Fruit fly (Drosophila melanogaster) whole organism, wandering third instar larva: ENCODE data around the gene CG15336.

ENCODE experiments used
- Abd-B ChIP-seq: fragments of >200 bp; optimal IDR thresholded peaks from 2 replicates; lab custom pipeline; 2017; ENCODE audit warnings: missing biosample characterization, missing genetic modification characterization
- CG32264 ChIP-seq: fragments of 200-800 bp; sonication (Bioruptor generic); optimal IDR thresholded peaks from 2 replicates; lab custom pipeline; 2016; ENCODE audit warnings: missing biosample characterization, missing genetic modification characterization
- CG9705 ChIP-seq: fragments of 200-800 bp; sonication (Bioruptor generic); optimal IDR thresholded peaks from 2 replicates; lab custom pipeline; 2018; ENCODE audit warnings: missing biosample characterization, mild to moderate bottlenecking, missing genetic modification characterization
- Dfd ChIP-seq: fragments of >200 bp; optimal IDR thresholded peaks from 2 replicates; lab custom pipeline; 2017; ENCODE audit warnings: missing biosample characterization, missing genetic modification characterization
- Dif ChIP-seq: fragments of 200-275, 200-300 bp; sonication (Bioruptor generic); optimal IDR thresholded peaks from 2 replicates; lab custom pipeline; 2018; ENCODE audit warnings: missing biosample characterization, missing genetic modification characterization; ENCODE audit not compliant: partially characterized antibody
- GATAd ChIP-seq: sonication (Bioruptor generic); optimal IDR thresholded peaks from 2 replicates; lab custom pipeline; 2016; ENCODE audit warnings: missing biosample characterization, missing genetic modification characterization
- HLH106 ChIP-seq: fragments of 200-800 bp; optimal IDR thresholded peaks from 3 replicates; lab custom pipeline; 2019; ENCODE audit warnings: missing biosample characterization, mild to moderate bottlenecking, missing genetic modification characterization, moderate library complexity
- Hnf4 ChIP-seq: fragments of 200-800 bp; sonication (Bioruptor generic); optimal IDR thresholded peaks from 2 replicates; lab custom pipeline; 2016; ENCODE audit warnings: missing biosample characterization, mild to moderate bottlenecking, missing genetic modification characterization
- Hr78 ChIP-seq: fragments of >200 bp; optimal IDR thresholded peaks from 2 replicates; lab custom pipeline; 2017; ENCODE audit warnings: missing biosample characterization, missing genetic modification characterization
- Hr83 ChIP-seq: fragments of 200-300 bp; sonication (Bioruptor generic); optimal IDR thresholded peaks from 2 replicates; lab custom pipeline; 2016; ENCODE audit warnings: missing biosample characterization, mild to moderate bottlenecking, missing genetic modification characterization, moderate library complexity; ENCODE audit not compliant: poor library complexity, severe bottlenecking
- Jra ChIP-seq: sonication (Bioruptor generic); optimal IDR thresholded peaks from 2 replicates; lab custom pipeline; 2016; ENCODE audit warnings: missing biosample characterization, missing genetic modification characterization
- Myc ChIP-seq: fragments of >200 bp; optimal IDR thresholded peaks from 2 replicates; lab custom pipeline; 2017
- N ChIP-seq: fragments of >200 bp; optimal IDR thresholded peaks from 2 replicates; lab custom pipeline; 2018; ENCODE audit warnings: missing biosample characterization, missing external identifiers, missing genetic modification characterization
- OdsH ChIP-seq: fragments of 200-800 bp; sonication (Bioruptor generic); optimal IDR thresholded peaks from 2 replicates; lab custom pipeline; 2016; ENCODE audit warnings: missing biosample characterization, mild to moderate bottlenecking, missing genetic modification characterization
- Rel ChIP-seq, 2 experiments: fragments of 200-800 bp; sonication (Bioruptor generic) in 1 of 2; optimal IDR thresholded peaks; 2 replicates in 1 of 2; 3 replicates in 1 of 2; lab custom pipeline; 2016 to 2019; ENCODE audit warnings: mild to moderate bottlenecking in 2 of 2, missing biosample characterization in 2 of 2, missing genetic modification characterization in 2 of 2, moderate library complexity in 1 of 2
- Sp1 ChIP-seq: fragments of 200-800 bp; sonication (Bioruptor generic); optimal IDR thresholded peaks from 3 replicates; lab custom pipeline; 2019; ENCODE audit warnings: missing biosample characterization, mild to moderate bottlenecking, missing genetic modification characterization, moderate library complexity
- brk ChIP-seq: fragments of 200-800 bp; sonication (Bioruptor generic); optimal IDR thresholded peaks from 2 replicates; lab custom pipeline; 2016; ENCODE audit warnings: missing biosample characterization, mild to moderate bottlenecking, missing genetic modification characterization
- dl ChIP-seq, 2 experiments: fragments of 175-275, 200-275 bp in 1 of 2; fragments of 200-275 bp in 1 of 2; sonication (Bioruptor generic); optimal IDR thresholded peaks; lab custom pipeline; 2018; ENCODE audit warnings: mild to moderate bottlenecking in 2 of 2, missing biosample characterization in 2 of 2, missing genetic modification characterization in 2 of 2, moderate library complexity in 2 of 2; ENCODE audit not compliant: partially characterized antibody in 2 of 2, insufficient read depth in 1 of 2
- dmrt93B ChIP-seq: fragments of 200-800 bp; sonication (Bioruptor generic); optimal IDR thresholded peaks from 2 replicates; lab custom pipeline; 2018; ENCODE audit warnings: missing biosample characterization, mild to moderate bottlenecking, missing genetic modification characterization
- dsf ChIP-seq: sonication (Bioruptor generic); optimal IDR thresholded peaks from 2 replicates; lab custom pipeline; 2016; ENCODE audit warnings: missing biosample characterization, missing genetic modification characterization, borderline replicate concordance
- ey ChIP-seq: fragments of 200-800 bp; sonication (Bioruptor generic); optimal IDR thresholded peaks from 2 replicates; lab custom pipeline; 2016; ENCODE audit warnings: missing biosample characterization, missing genetic modification characterization
- foxo ChIP-seq, 2 experiments: fragments of 200-800 bp; sonication (Bioruptor generic); optimal IDR thresholded peaks; 2 replicates in 1 of 2; 3 replicates in 1 of 2; lab custom pipeline; 2016 to 2017; ENCODE audit warnings: missing biosample characterization in 2 of 2, missing genetic modification characterization in 2 of 2
- fru ChIP-seq: fragments of 200-800 bp; sonication (Bioruptor generic); optimal IDR thresholded peaks from 3 replicates; lab custom pipeline; 2016; ENCODE audit warnings: missing biosample characterization, mild to moderate bottlenecking, missing genetic modification characterization
- h ChIP-seq: fragments of 200-800 bp; sonication (Bioruptor generic); optimal IDR thresholded peaks from 3 replicates; lab custom pipeline; 2016; ENCODE audit warnings: missing biosample characterization, mild to moderate bottlenecking, missing genetic modification characterization
- jim ChIP-seq: fragments of 175-275, 200-325 bp; sonication (Bioruptor generic); optimal IDR thresholded peaks from 2 replicates; lab custom pipeline; 2016; ENCODE audit warnings: missing biosample characterization, mild to moderate bottlenecking, missing genetic modification characterization
- lola ChIP-seq: fragments of >200 bp; optimal IDR thresholded peaks from 2 replicates; lab custom pipeline; 2017; ENCODE audit warnings: missing biosample characterization, missing genetic modification characterization
- pan ChIP-seq: fragments of >200 bp; optimal IDR thresholded peaks from 2 replicates; lab custom pipeline; 2017
- psq ChIP-seq: fragments of 200-800 bp; sonication (Bioruptor generic); optimal IDR thresholded peaks from 3 replicates; lab custom pipeline; 2017; ENCODE audit warnings: missing biosample characterization, mild to moderate bottlenecking, missing genetic modification characterization, moderate library complexity
- rgr ChIP-seq: fragments of 200-800 bp; sonication (Bioruptor generic); optimal IDR thresholded peaks from 3 replicates; lab custom pipeline; 2016; ENCODE audit warnings: missing biosample characterization, mild to moderate bottlenecking, missing genetic modification characterization
- sage ChIP-seq: fragments of 200-800 bp; sonication (Bioruptor generic); optimal IDR thresholded peaks from 2 replicates; lab custom pipeline; 2016; ENCODE audit warnings: missing biosample characterization, mild to moderate bottlenecking, missing genetic modification characterization
- sv ChIP-seq: fragments of 200-800 bp; sonication (Bioruptor generic); optimal IDR thresholded peaks from 3 replicates; lab custom pipeline; 2016; ENCODE audit warnings: missing biosample characterization, missing genetic modification characterization
- tai ChIP-seq: sonication (Bioruptor generic); optimal IDR thresholded peaks from 2 replicates; lab custom pipeline; 2016; ENCODE audit warnings: missing biosample characterization, missing genetic modification characterization
- usp ChIP-seq: fragments of >200 bp; optimal IDR thresholded peaks from 2 replicates; lab custom pipeline; 2017; ENCODE audit warnings: missing biosample characterization, missing genetic modification characterization
- woc ChIP-seq: sonication (Bioruptor generic); optimal IDR thresholded peaks from 2 replicates; lab custom pipeline; 2016; ENCODE audit warnings: missing biosample characterization, mild to moderate bottlenecking, missing genetic modification characterization

CG15336 gene

DNA sequence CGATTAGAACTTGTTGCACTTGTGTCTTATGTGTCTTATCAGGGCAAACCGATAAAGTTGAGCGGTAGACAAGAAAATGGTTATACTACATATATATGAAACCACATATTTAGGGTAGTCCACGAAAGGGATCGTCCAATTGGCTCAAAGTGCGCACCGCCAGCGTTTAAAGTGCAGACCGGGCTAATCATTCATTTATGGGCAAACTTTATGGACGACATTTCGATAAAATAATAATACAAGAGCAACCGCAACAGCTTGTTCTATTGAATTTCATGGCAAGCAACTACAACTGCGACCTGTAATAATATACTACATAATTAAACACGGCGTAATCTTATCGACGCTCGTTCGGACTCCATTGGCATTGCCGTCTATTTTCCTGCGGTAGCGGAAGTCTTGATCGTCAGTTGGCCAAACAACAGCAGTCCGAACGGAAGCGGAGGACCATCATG lies 12.3 kb upstream of the CG15336 start, which contains the start of the genes cyr and CG2120:
Gene cyr (minus strand): TSS at position 294 of the 455 bp plus-strand sequence.
Gene CG2120 (plus strand): TSS at position 405 of the 455 bp plus-strand sequence.
- TF ChIP-seq dl (GFP tag; optimal IDR thresholded peaks at IDR 0.05; lab: Kevin White, UChicago; ENCODE audit: insufficient read depth in 1 of 2, partially characterized antibody in 2 of 2) (no peak), jim (GFP tag; lab: Kevin White, UChicago) (no peak), Sp1 (GFP tag; lab: Kevin White, UChicago) (no peak), Dif (GFP tag; lab: Kevin White, UChicago) (no peak), ey (GFP tag; lab: Kevin White, UChicago) (no peak), CG9705 (GFP tag; lab: Kevin White, UChicago) (no peak), OdsH (GFP tag; lab: Kevin White, UChicago) (no peak)

DNA sequence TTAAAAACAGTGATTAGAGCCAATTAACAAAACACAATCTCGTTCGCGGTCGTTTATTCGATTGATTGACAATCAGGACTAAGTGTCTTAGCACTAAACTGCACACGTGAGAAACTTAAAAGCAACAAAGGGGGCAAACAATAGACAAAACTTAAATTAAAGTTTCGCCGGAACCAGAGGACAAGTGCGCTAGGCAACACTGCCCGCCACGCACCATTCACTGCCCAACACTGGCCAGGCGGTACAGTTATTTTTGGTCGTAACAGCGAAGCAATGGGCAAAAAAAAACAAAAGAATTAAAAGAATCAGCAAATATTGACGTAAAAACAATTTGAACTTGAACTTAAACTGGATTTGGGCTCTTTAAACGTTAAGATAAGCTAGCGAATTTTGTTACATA lies 10.5 kb upstream of the CG15336 start:
- TF ChIP-seq foxo (GFP tag; optimal IDR thresholded peaks at IDR 0.05; lab: Kevin White, UChicago) (no peak), sage (no peak), Rel (GFP tag; optimal IDR thresholded peaks at IDR 0.05; lab: Kevin White, UChicago) (no peak), Rel (tag; optimal IDR thresholded peaks at IDR 0.05; lab: Kevin White, UChicago) (no peak), Hr83 (no peak), ey (GFP tag; lab: Kevin White, UChicago) (no peak), Hr78 (GFP tag; lab: Kevin White, UChicago) (no peak), Jra (GFP tag; lab: Kevin White, UChicago) (no peak), brk (GFP tag; lab: Kevin White, UChicago) (no peak), CG32264 (GFP tag; lab: Kevin White, UChicago) (no peak), CG9705 (GFP tag; lab: Kevin White, UChicago) (no peak), tai (no peak), Dfd (GFP tag; lab: Kevin White, UChicago) (no peak)

dm6 chrX:8140707-8141106 lies 7.0 kb upstream of the CG15336 start:
- no peak for TF ChIP-seq Jra (GFP tag; lab: Kevin White, UChicago)
- TF ChIP-seq Abd-B (GFP tag; lab: Kevin White, UChicago), result no peak
- TF ChIP-seq dsf (GFP tag; lab: Kevin White, UChicago), result no peak
- no peak for TF ChIP-seq Hnf4 (GFP tag; lab: Kevin White, UChicago)
- no peak for TF ChIP-seq tai
- TF ChIP-seq ey (GFP tag; lab: Kevin White, UChicago), result no peak
- no peak for TF ChIP-seq dmrt93B (GFP tag; lab: Kevin White, UChicago)
- no peak for TF ChIP-seq fru (GFP tag; lab: Kevin White, UChicago)
- TF ChIP-seq jim (GFP tag; lab: Kevin White, UChicago), result no peak
- TF ChIP-seq Hr78 (GFP tag; lab: Kevin White, UChicago), result no peak
- TF ChIP-seq N (GFP tag; lab: Kevin White, UChicago), result no peak
- TF ChIP-seq Rel (GFP tag; optimal IDR thresholded peaks at IDR 0.05; lab: Kevin White, UChicago), result no peak
- no peak for TF ChIP-seq Rel (tag; optimal IDR thresholded peaks at IDR 0.05; lab: Kevin White, UChicago)
- no peak for TF ChIP-seq CG32264 (GFP tag; lab: Kevin White, UChicago)
- TF ChIP-seq OdsH (GFP tag; lab: Kevin White, UChicago), result no peak
- TF ChIP-seq Myc (lab: Kevin White, UChicago), result no peak
- TF ChIP-seq lola (GFP tag; lab: Kevin White, UChicago), result no peak

DNA sequence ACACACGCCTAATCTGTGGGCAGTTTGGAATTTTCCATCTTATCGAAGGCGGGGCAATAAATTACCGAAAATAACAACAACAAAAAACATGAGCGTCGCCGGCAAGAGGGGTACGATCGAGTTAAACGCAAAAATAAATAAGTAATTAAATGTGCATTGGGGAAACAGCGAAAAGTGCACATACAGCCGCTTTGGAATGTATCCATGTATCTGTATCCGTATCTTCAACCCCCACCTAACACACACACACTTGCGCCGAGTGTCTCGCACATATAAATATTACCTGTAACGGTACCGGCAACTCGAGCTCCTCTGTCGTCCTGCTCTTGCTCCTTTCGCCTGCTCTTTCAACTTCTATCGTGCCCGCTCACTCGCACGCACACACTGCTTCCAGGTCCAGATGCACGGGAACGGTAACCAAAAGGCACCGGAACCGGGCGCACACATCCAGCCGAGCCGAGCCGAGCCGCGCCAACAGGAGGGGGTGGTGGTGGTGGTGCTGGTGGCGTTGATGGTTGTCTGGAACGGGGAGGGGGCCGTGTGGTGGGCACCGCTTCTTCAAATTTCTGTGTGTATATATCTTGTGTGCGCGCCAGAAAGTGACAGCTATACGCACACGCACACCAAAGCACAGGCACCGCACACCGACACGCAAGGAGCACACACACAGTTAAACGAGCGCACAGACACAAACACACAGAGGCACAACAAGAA lies 6.2 kb upstream of the CG15336 start:
- TF ChIP-seq N (GFP tag; lab: Kevin White, UChicago), result peak; percentile 95
- peak; percentile 89 for TF ChIP-seq Hr83
- TF ChIP-seq usp (GFP tag; lab: Kevin White, UChicago), result no peak
- TF ChIP-seq fru (GFP tag; lab: Kevin White, UChicago), result peak; percentile 61
- TF ChIP-seq psq (GFP tag; lab: Kevin White, UChicago), result peak; percentile 29
- TF ChIP-seq Rel (GFP tag; optimal IDR thresholded peaks at IDR 0.05; lab: Kevin White, UChicago), result no peak
- TF ChIP-seq Rel (tag; optimal IDR thresholded peaks at IDR 0.05; lab: Kevin White, UChicago), result peak; percentile 34
- TF ChIP-seq sage, result peak; percentile 19
- TF ChIP-seq Sp1 (GFP tag; lab: Kevin White, UChicago), result peak; percentile 65
- TF ChIP-seq pan (lab: Kevin White, UChicago), result no peak
- no peak for TF ChIP-seq sv (GFP tag; lab: Kevin White, UChicago)
- TF ChIP-seq dl (GFP tag; optimal IDR thresholded peaks at IDR 0.05; lab: Kevin White, UChicago; ENCODE audit: insufficient read depth in 1 of 2, partially characterized antibody in 2 of 2), result no peak
- peak; percentile 40 for TF ChIP-seq Hnf4 (GFP tag; lab: Kevin White, UChicago)
- TF ChIP-seq foxo (GFP tag; optimal IDR thresholded peaks at IDR 0.05; lab: Kevin White, UChicago), result peak in 1 of 2 experiments; percentile 67
- TF ChIP-seq h (GFP tag; lab: Kevin White, UChicago), result peak; percentile 67
- peak; percentile 39 for TF ChIP-seq CG9705 (GFP tag; lab: Kevin White, UChicago)
- TF ChIP-seq Jra (GFP tag; lab: Kevin White, UChicago), result peak; percentile 25
- peak; percentile 63 for TF ChIP-seq ey (GFP tag; lab: Kevin White, UChicago)
- no peak for TF ChIP-seq brk (GFP tag; lab: Kevin White, UChicago)
- TF ChIP-seq GATAd, result no peak
- TF ChIP-seq Abd-B (GFP tag; lab: Kevin White, UChicago), result peak; percentile 63
- TF ChIP-seq OdsH (GFP tag; lab: Kevin White, UChicago), result peak; percentile 47
- TF ChIP-seq Dif (GFP tag; lab: Kevin White, UChicago), result peak; percentile 52
- TF ChIP-seq rgr, result peak; percentile 72
- TF ChIP-seq woc (GFP tag; lab: Kevin White, UChicago), result peak; percentile 11
- TF ChIP-seq HLH106, result peak; percentile 38
- TF ChIP-seq Hr78 (GFP tag; lab: Kevin White, UChicago), result peak; percentile 49
